Worm (Caenorhabditis elegans) whole organism, L1 larva: ENCODE results near the gene str-140.

Source experiments
- ces-1 ChIP-seq: fragments of 150-350 bp; optimal IDR thresholded peaks from 2 replicates; lab custom pipeline; 2014; ENCODE audit warnings: missing biosample characterization, missing genetic modification reagents, missing genetic modification characterization
- jun-1 ChIP-seq: fragments of 150-350 bp; optimal IDR thresholded peaks from 2 replicates; lab custom pipeline; 2014; ENCODE audit warnings: missing biosample characterization, missing genetic modification reagents, missing genetic modification characterization
- lsy-2 ChIP-seq, 2 experiments: fragments of 150-350 bp; optimal IDR thresholded peaks; 2 replicates each; lab custom pipeline; 2014; ENCODE audit warnings: missing biosample characterization in 2 of 2, missing genetic modification characterization in 2 of 2
- nhr-20 ChIP-seq: sonication (generic microtip); optimal IDR thresholded peaks from 2 replicates; lab custom pipeline; 2016; ENCODE audit warnings: mild to moderate bottlenecking, missing genetic modification characterization, missing compliant biosample characterization
- nhr-28 ChIP-seq: fragments of 150-350 bp; optimal IDR thresholded peaks from 2 replicates; lab custom pipeline; 2014; ENCODE audit warnings: missing biosample characterization, missing genetic modification characterization
- pqm-1 ChIP-seq: sonication (generic microtip); optimal IDR thresholded peaks from 3 replicates; lab custom pipeline; 2017; ENCODE audit warnings: missing biosample characterization, missing genetic modification characterization
- skn-1 ChIP-seq: fragments of 150-350 bp; optimal IDR thresholded peaks from 2 replicates; lab custom pipeline; 2014; ENCODE audit warnings: missing biosample characterization, missing genetic modification characterization
- snpc-4 ChIP-seq: fragments of 150-350 bp; optimal IDR thresholded peaks from 2 replicates; lab custom pipeline; 2014; ENCODE audit warnings: missing biosample characterization, missing genetic modification characterization
- unc-98 ChIP-seq: fragments of 200-800 bp; sonication (Bioruptor generic); IDR thresholded peaks from 2 replicates; pipeline ENCODE4 v1.3.6; 2022; ENCODE audit warnings: missing genetic modification characterization, missing compliant biosample characterization
- zag-1 ChIP-seq: fragments of 150-350 bp; optimal IDR thresholded peaks from 2 replicates; lab custom pipeline; 2014; ENCODE audit warnings: missing biosample characterization, missing genetic modification characterization
- ztf-4 ChIP-seq: fragments of 150-350 bp; optimal IDR thresholded peaks from 2 replicates; lab custom pipeline; 2014; ENCODE audit warnings: missing biosample characterization, missing genetic modification characterization

DNA sequence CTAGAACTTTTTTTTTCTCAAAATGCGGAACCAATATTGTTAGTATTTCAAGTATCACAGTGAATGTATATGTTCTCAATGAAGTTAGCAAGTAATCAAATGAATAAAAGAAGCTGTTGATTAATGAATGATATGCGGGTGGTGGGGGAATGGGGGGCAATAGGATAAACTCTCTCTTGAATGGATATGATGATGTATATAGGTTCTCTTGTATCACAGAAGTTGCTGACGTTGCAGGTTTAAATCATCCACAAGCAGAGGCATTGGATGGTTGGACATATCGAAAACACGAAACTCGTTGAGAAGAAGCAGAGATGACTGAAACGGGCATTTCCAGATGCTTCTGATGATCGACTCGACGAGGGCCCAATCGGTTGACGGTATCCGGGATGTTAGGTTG, 28.1 kb downstream of the str-140 start:
- TF ChIP-seq snpc-4 (tag; lab: Kevin White, UChicago) (no peak), zag-1 (tag; lab: Kevin White, UChicago) (no peak), lsy-2 (tag; optimal IDR thresholded peaks at IDR 0.05; lab: Kevin White, UChicago) (no peak), nhr-20 (tag; lab: Kevin White, UChicago) (no peak), pqm-1 (no peak), ces-1 (no peak), skn-1 (tag; lab: Kevin White, UChicago) (no peak), nhr-28 (tag; lab: Kevin White, UChicago) (no peak), ztf-4 (tag; lab: Kevin White, UChicago) (no peak), unc-98 (GFP tag; lab: Robert Waterston, UW) (no peak), jun-1 (no peak)
